Worm (Caenorhabditis elegans) whole organism, midembryonic: ENCODE data around the gene sri-77.
A peak's percentile ranks its signal among the peaks of the same experiment; 100 is the strongest.
"Not testable (repeated sequence)": the region's sequence is repeated elsewhere in the genome, so short reads cannot be mapped to it uniquely, and the experiment has no call there.

Experiments
- T22C8.4 ChIP-seq: fragments of 200-800 bp; sonication (Bioruptor generic); IDR thresholded peaks from 2 replicates; pipeline ENCODE4 v1.3.6; 2022; ENCODE audit warnings: missing genetic modification characterization, missing compliant biosample characterization
- flt-1 ChIP-seq: fragments of 200-800 bp; sonication (Bioruptor generic); IDR thresholded peaks from 2 replicates; pipeline ENCODE4 v1.3.6; 2022; ENCODE audit warnings: missing genetic modification characterization, missing compliant biosample characterization
- klf-2 ChIP-seq: fragments of 200-800 bp; sonication (Bioruptor generic); conservative IDR thresholded peaks from 2 replicates; pipeline ENCODE4 v1.3.6; 2022; ENCODE audit warnings: missing genetic modification reagents, missing genetic modification characterization, missing compliant biosample characterization
- ztf-29 ChIP-seq: fragments of 200-800 bp; sonication (Bioruptor generic); IDR thresholded peaks from 2 replicates; pipeline ENCODE4 v1.3.6; 2022; ENCODE audit warnings: missing genetic modification reagents, missing genetic modification characterization, missing compliant biosample characterization

- TF ChIP-seq flt-1 (GFP tag; lab: Robert Waterston, UW); klf-2; ztf-29 (GFP tag; lab: Robert Waterston, UW): not testable (repeated sequence)
- TF ChIP-seq T22C8.4 = peak; percentile 53; the same call in 1 of the 2 replicates
These were observed 17.8 kb upstream of the sri-77 start, which contains the start of gene D2062.4 for ce11 chrII:2622936-2623452.
